Fruit fly (Drosophila melanogaster) whole organism, embryonic: Measurements from ENCODE around the gene Ir7g.

Source experiments
- BEAF-32 ChIP-seq: fragments of 200-800 bp; sonication (Bioruptor generic); optimal IDR thresholded peaks from 3 replicates; lab custom pipeline; 2017; ENCODE audit warnings: missing biosample characterization, missing genetic modification characterization, mild to moderate bottlenecking, moderate library complexity, missing genetic modification reagents
- CG10431 ChIP-seq: fragments of 200-800 bp; sonication (Bioruptor generic); optimal IDR thresholded peaks from 3 replicates; lab custom pipeline; 2018; ENCODE audit warnings: missing biosample characterization, mild to moderate bottlenecking, missing genetic modification characterization
- CG11504 ChIP-seq: fragments of 200-800 bp; sonication (Bioruptor generic); optimal IDR thresholded peaks from 3 replicates; lab custom pipeline; 2019; ENCODE audit warnings: missing biosample characterization, mild to moderate bottlenecking, missing genetic modification characterization, moderate library complexity
- CG12219 ChIP-seq: fragments of 200-800 bp; sonication (Bioruptor generic); optimal IDR thresholded peaks from 3 replicates; lab custom pipeline; 2018; ENCODE audit warnings: missing biosample characterization, mild to moderate bottlenecking, missing genetic modification characterization
- CG13296 ChIP-seq: fragments of 200-800 bp; sonication (Bioruptor generic); optimal IDR thresholded peaks from 3 replicates; lab custom pipeline; 2018; ENCODE audit warnings: missing biosample characterization, mild to moderate bottlenecking, missing genetic modification characterization
- CG15514 ChIP-seq: fragments of 200-800 bp; sonication (Bioruptor generic); optimal IDR thresholded peaks from 3 replicates; lab custom pipeline; 2017; ENCODE audit warnings: missing biosample characterization, missing genetic modification characterization, mild to moderate bottlenecking, moderate library complexity, missing genetic modification reagents
- CG16779 ChIP-seq: fragments of 200-800 bp; sonication (Bioruptor generic); IDR thresholded peaks from 2 replicates; pipeline ENCODE4 v1.3.6; 2022; ENCODE audit warnings: missing biosample characterization, missing genetic modification characterization
- CG17186 ChIP-seq: fragments of 200-800 bp; sonication (Bioruptor generic); optimal IDR thresholded peaks from 3 replicates; lab custom pipeline; 2017; ENCODE audit warnings: missing biosample characterization, missing genetic modification reagents, missing genetic modification characterization
- CG17612 ChIP-seq: fragments of 200-800 bp; sonication (Bioruptor generic); IDR thresholded peaks from 2 replicates; pipeline ENCODE4 v1.3.6; 2022; ENCODE audit warnings: missing biosample characterization, missing genetic modification characterization
- CG17912 ChIP-seq: fragments of 200-800 bp; sonication (Bioruptor generic); optimal IDR thresholded peaks from 2 replicates; lab custom pipeline; 2018; ENCODE audit warnings: missing biosample characterization, mild to moderate bottlenecking, missing genetic modification characterization
- CG1792 ChIP-seq: fragments of 200-800 bp; sonication (Bioruptor generic); optimal IDR thresholded peaks from 2 replicates; lab custom pipeline; 2016; ENCODE audit warnings: missing biosample characterization, missing genetic modification characterization
- CG18619 ChIP-seq: fragments of 200-800 bp; sonication (Bioruptor generic); optimal IDR thresholded peaks from 3 replicates; lab custom pipeline; 2017; ENCODE audit warnings: missing biosample characterization, mild to moderate bottlenecking, missing genetic modification characterization
- CG30403 ChIP-seq: fragments of 200-800 bp; sonication (Bioruptor generic); optimal IDR thresholded peaks from 3 replicates; lab custom pipeline; 2016; ENCODE audit warnings: missing biosample characterization, missing genetic modification characterization
- CG31224 ChIP-seq: fragments of 200-800 bp; sonication (Bioruptor generic); IDR thresholded peaks from 2 replicates; pipeline ENCODE4 v1.3.6; 2022; ENCODE audit warnings: missing biosample characterization, missing genetic modification characterization
- CG3281 ChIP-seq: fragments of 200-800 bp; sonication (Bioruptor generic); optimal IDR thresholded peaks from 3 replicates; lab custom pipeline; 2017; ENCODE audit warnings: missing biosample characterization, mild to moderate bottlenecking, missing genetic modification characterization
- CG4282 ChIP-seq: fragments of 200-800 bp; sonication (Bioruptor generic); optimal IDR thresholded peaks from 2 replicates; lab custom pipeline; 2016; ENCODE audit warnings: missing biosample characterization, missing genetic modification characterization
- CG5180 ChIP-seq: fragments of 200-800 bp; sonication (Bioruptor generic); optimal IDR thresholded peaks from 3 replicates; lab custom pipeline; 2017; ENCODE audit warnings: missing biosample characterization, missing genetic modification characterization, mild to moderate bottlenecking, moderate library complexity, missing genetic modification reagents
- CG5953 ChIP-seq: fragments of 200-800 bp; sonication (Bioruptor generic); IDR thresholded peaks from 2 replicates; pipeline ENCODE4 v1.3.6; 2022; ENCODE audit warnings: missing biosample characterization, missing genetic modification characterization
- CG6254 ChIP-seq: fragments of 200-800 bp; sonication (Bioruptor generic); optimal IDR thresholded peaks from 3 replicates; lab custom pipeline; 2017; ENCODE audit warnings: mild to moderate bottlenecking, missing biosample characterization, missing genetic modification reagents, missing genetic modification characterization
- CG6765 ChIP-seq: fragments of 200-800 bp; sonication (Bioruptor generic); optimal IDR thresholded peaks from 3 replicates; lab custom pipeline; 2017; ENCODE audit warnings: missing biosample characterization, mild to moderate bottlenecking, missing genetic modification characterization
- CG6813 ChIP-seq: fragments of 200-800 bp; sonication (Bioruptor generic); optimal IDR thresholded peaks from 2 replicates; lab custom pipeline; 2017; ENCODE audit warnings: missing biosample characterization, missing genetic modification characterization, mild to moderate bottlenecking, moderate library complexity, missing genetic modification reagents
- CG9437 ChIP-seq: fragments of 200-800 bp; sonication (Bioruptor generic); optimal IDR thresholded peaks from 2 replicates; lab custom pipeline; 2018; ENCODE audit warnings: missing biosample characterization, mild to moderate bottlenecking, missing genetic modification characterization
- CG9817 ChIP-seq: fragments of 200-800 bp; sonication (Bioruptor generic); optimal IDR thresholded peaks from 2 replicates; lab custom pipeline; 2018; ENCODE audit warnings: missing biosample characterization, mild to moderate bottlenecking, missing genetic modification characterization, moderate library complexity
- Dad ChIP-seq: fragments of 200-800 bp; sonication (Bioruptor generic); optimal IDR thresholded peaks from 3 replicates; lab custom pipeline; 2016; ENCODE audit warnings: missing biosample characterization, missing genetic modification characterization
- Dip2 ChIP-seq: fragments of 200-800 bp; sonication (Bioruptor generic); IDR thresholded peaks from 2 replicates; pipeline ENCODE4 v1.3.6; 2022; ENCODE audit warnings: missing biosample characterization, missing genetic modification characterization
- Doc3 ChIP-seq: fragments of 200-800 bp; sonication (Bioruptor generic); IDR thresholded peaks from 3 replicates; pipeline ENCODE4 v1.3.6; 2022; ENCODE audit warnings: missing biosample characterization, missing genetic modification characterization; ENCODE audit not compliant: partially characterized antibody
- Drgx ChIP-seq: fragments of 200-800 bp; sonication (Bioruptor generic); IDR thresholded peaks from 2 replicates; pipeline ENCODE4 v1.3.6; 2022; ENCODE audit warnings: missing biosample characterization, missing genetic modification characterization
- HLH4C ChIP-seq: fragments of 200-800 bp; sonication (Bioruptor generic); IDR thresholded peaks from 3 replicates; pipeline ENCODE4 v1.3.6; 2022; ENCODE audit warnings: missing biosample characterization, missing genetic modification characterization; ENCODE audit not compliant: partially characterized antibody
- HmgZ ChIP-seq: fragments of 200-800 bp; sonication (Bioruptor generic); optimal IDR thresholded peaks from 2 replicates; lab custom pipeline; 2018; ENCODE audit warnings: missing biosample characterization, mild to moderate bottlenecking, missing genetic modification characterization
- Lhr ChIP-seq: fragments of 200-800 bp; sonication (Bioruptor generic); optimal IDR thresholded peaks from 3 replicates; lab custom pipeline; 2017; ENCODE audit warnings: mild to moderate bottlenecking, missing biosample characterization, missing genetic modification reagents, missing genetic modification characterization
- Neu2 ChIP-seq: fragments of 200-800 bp; sonication (Bioruptor generic); optimal IDR thresholded peaks from 3 replicates; lab custom pipeline; 2016; ENCODE audit warnings: missing biosample characterization, missing genetic modification characterization, borderline replicate concordance
- Nf-YB ChIP-seq: fragments of 200-800 bp; sonication (Bioruptor generic); optimal IDR thresholded peaks from 3 replicates; lab custom pipeline; 2019; ENCODE audit warnings: missing biosample characterization, mild to moderate bottlenecking, missing genetic modification characterization, moderate library complexity
- Xrp1 ChIP-seq: fragments of 200-800 bp; sonication (Bioruptor generic); IDR thresholded peaks from 2 replicates; pipeline ENCODE4 v1.3.6; 2022; ENCODE audit warnings: missing biosample characterization, missing genetic modification characterization
- ab ChIP-seq: fragments of 200-800 bp; sonication (Bioruptor generic); optimal IDR thresholded peaks from 2 replicates; lab custom pipeline; 2016; ENCODE audit warnings: missing biosample characterization, missing genetic modification characterization
- az2 ChIP-seq: fragments of 200-800 bp; sonication (Bioruptor generic); optimal IDR thresholded peaks from 3 replicates; lab custom pipeline; 2016; ENCODE audit warnings: missing biosample characterization, missing genetic modification characterization
- cato ChIP-seq: fragments of 200-800 bp; sonication (Bioruptor generic); optimal IDR thresholded peaks from 2 replicates; lab custom pipeline; 2016; ENCODE audit warnings: missing biosample characterization, missing genetic modification characterization, borderline replicate concordance
- chinmo ChIP-seq: fragments of 200-800 bp; sonication (Bioruptor generic); IDR thresholded peaks from 4 replicates; pipeline ENCODE4 v1.3.6; 2022; ENCODE audit warnings: missing biosample characterization, missing genetic modification characterization; ENCODE audit not compliant: partially characterized antibody
- croc ChIP-seq: fragments of 200-800 bp; sonication (Bioruptor generic); conservative IDR thresholded peaks from 3 replicates; pipeline ENCODE4 v1.3.6; 2022; ENCODE audit warnings: missing biosample characterization, missing genetic modification characterization
- dpn ChIP-seq, 2 experiments: fragments of 200-800 bp; sonication (Bioruptor generic); optimal IDR thresholded peaks; 3 replicates each; lab custom pipeline; 2016; ENCODE audit warnings: missing biosample characterization in 2 of 2, missing genetic modification characterization in 2 of 2
- ewg ChIP-seq: fragments of 200-800 bp; sonication (Bioruptor generic); optimal IDR thresholded peaks from 3 replicates; lab custom pipeline; 2017; ENCODE audit warnings: mild to moderate bottlenecking, missing biosample characterization, missing genetic modification reagents, missing genetic modification characterization
- fd102C ChIP-seq: fragments of 200-800 bp; sonication (Bioruptor generic); optimal IDR thresholded peaks from 2 replicates; lab custom pipeline; 2018; ENCODE audit warnings: missing biosample characterization, mild to moderate bottlenecking, missing genetic modification characterization, moderate library complexity
- gce ChIP-seq: fragments of 200-800 bp; sonication (Bioruptor generic); IDR thresholded peaks from 3 replicates; pipeline ENCODE4 v1.3.6; 2022; ENCODE audit warnings: missing biosample characterization, missing genetic modification characterization
- h ChIP-seq: fragments of >200 bp; optimal IDR thresholded peaks from 2 replicates; lab custom pipeline; 2017
- klu ChIP-seq: fragments of 200-800 bp; sonication (Bioruptor generic); IDR thresholded peaks from 2 replicates; pipeline ENCODE4 v1.3.6; 2022; ENCODE audit warnings: missing biosample characterization, missing genetic modification characterization
- kni ChIP-seq: fragments of 200-800 bp; sonication (Bioruptor generic); optimal IDR thresholded peaks from 3 replicates; lab custom pipeline; 2017; ENCODE audit warnings: mild to moderate bottlenecking, missing biosample characterization, missing genetic modification reagents, missing genetic modification characterization
- onecut ChIP-seq: fragments of 200-800 bp; sonication (Bioruptor generic); IDR thresholded peaks from 2 replicates; pipeline ENCODE4 v1.3.6; 2022; ENCODE audit warnings: missing biosample characterization, missing genetic modification characterization
- peb ChIP-seq: fragments of 200-800 bp; sonication (Bioruptor generic); IDR thresholded peaks from 2 replicates; pipeline ENCODE4 v1.3.6; 2022; ENCODE audit warnings: missing biosample characterization, missing genetic modification characterization
- psq ChIP-seq: fragments of 200-800 bp; sonication (Bioruptor generic); optimal IDR thresholded peaks from 2 replicates; lab custom pipeline; 2017; ENCODE audit warnings: missing biosample characterization, missing genetic modification characterization
- sr ChIP-seq: fragments of 200-800 bp; sonication (Bioruptor generic); IDR thresholded peaks from 3 replicates; pipeline ENCODE4 v1.3.6; 2022; ENCODE audit warnings: missing biosample characterization, missing genetic modification characterization
- ttk ChIP-seq: fragments of 200-800 bp; sonication (Bioruptor generic); IDR thresholded peaks from 2 replicates; pipeline ENCODE4 v2.1.2; 2022; ENCODE audit warnings: missing biosample characterization, missing genetic modification characterization
- zen ChIP-seq: fragments of 200-800 bp; sonication (Bioruptor generic); optimal IDR thresholded peaks from 3 replicates; lab custom pipeline; 2018; ENCODE audit warnings: missing biosample characterization, mild to moderate bottlenecking, missing genetic modification characterization, moderate library complexity

Ir7g gene

dm6 chrX:7931028-7931549 lies 46.6 kb downstream of the Ir7g start, which contains the start of gene mahe (continued):
- TF ChIP-seq Dip2 (GFP tag; lab: Robert Waterston, UW) (no peak), klu (GFP tag; lab: Robert Waterston, UW) (no peak), croc (GFP tag; lab: Robert Waterston, UW) (no peak), dpn (GFP tag; optimal IDR thresholded peaks at IDR 0.05; lab: Kevin White, UChicago) (no peak), Lhr (no peak), peb (GFP tag; lab: Robert Waterston, UW) (no peak), CG17186 (GFP tag; lab: Kevin White, UChicago) (no peak), gce (GFP tag; lab: Robert Waterston, UW) (no peak), onecut (GFP tag; lab: Robert Waterston, UW) (no peak), az2 (GFP tag; lab: Kevin White, UChicago) (no peak), CG18619 (GFP tag; lab: Kevin White, UChicago) (no peak), CG1792 (GFP tag; lab: Kevin White, UChicago) (no peak), chinmo (peak; percentile 93), CG5180 (no peak), CG9817 (tag; lab: Kevin White, UChicago) (no peak), CG15514 (GFP tag; lab: Kevin White, UChicago) (peak; percentile 33), CG10431 (GFP tag; lab: Kevin White, UChicago) (no peak), h (lab: Kevin White, UChicago) (no peak), CG12219 (GFP tag; lab: Kevin White, UChicago) (no peak), CG30403 (no peak), fd102C (GFP tag; lab: Kevin White, UChicago) (no peak), Dad (GFP tag; lab: Kevin White, UChicago) (no peak), HmgZ (tag; lab: Kevin White, UChicago) (no peak), CG3281 (GFP tag; lab: Kevin White, UChicago) (no peak), CG17912 (GFP tag; lab: Kevin White, UChicago) (no peak), CG31224 (GFP tag; lab: Robert Waterston, UW) (no peak), kni (GFP tag; lab: Kevin White, UChicago) (no peak), Xrp1 (GFP tag; lab: Robert Waterston, UW) (no peak), HLH4C (peak; percentile 76), CG11504 (tag; lab: Kevin White, UChicago) (no peak), sr (no peak), BEAF-32 (GFP tag; lab: Kevin White, UChicago) (peak; percentile 84), ttk (no peak), psq (GFP tag; lab: Kevin White, UChicago) (no peak), cato (GFP tag; lab: Kevin White, UChicago) (no peak), CG5953 (GFP tag; lab: Robert Waterston, UW) (no peak), CG6254 (GFP tag; lab: Kevin White, UChicago) (no peak), Doc3 (GFP tag; lab: Robert Waterston, UW) (peak; percentile 71), CG13296 (GFP tag; lab: Kevin White, UChicago) (peak; percentile 42), Drgx (GFP tag; lab: Robert Waterston, UW) (no peak), ab (GFP tag; lab: Kevin White, UChicago) (no peak), CG6765 (no peak), Neu2 (GFP tag; lab: Kevin White, UChicago) (no peak), CG9437 (GFP tag; lab: Kevin White, UChicago) (no peak), CG17612 (GFP tag; lab: Robert Waterston, UW) (no peak), CG6813 (GFP tag; lab: Kevin White, UChicago) (no peak), Nf-YB (no peak), CG16779 (no peak), ewg (GFP tag; lab: Kevin White, UChicago) (no peak), CG4282 (GFP tag; lab: Kevin White, UChicago) (no peak), zen (tag; lab: Kevin White, UChicago) (peak; percentile 37)
